Worm (Caenorhabditis elegans) whole organism, young adult: Measurements from ENCODE around the gene fbxb-74.

Experiments used
- F49E8.2 ChIP-seq: sonication (generic microtip); optimal IDR thresholded peaks from 3 replicates; lab custom pipeline; 2017; ENCODE audit warnings: missing genetic modification characterization, mild to moderate bottlenecking, missing compliant biosample characterization, antibody characterized with exemption, moderate library complexity; ENCODE audit not compliant: insufficient read depth
- F52B5.7 ChIP-seq: sonication (generic microtip); optimal IDR thresholded peaks from 2 replicates; lab custom pipeline; 2016; ENCODE audit warnings: mild to moderate bottlenecking, missing genetic modification characterization, missing compliant biosample characterization
- K11D2.4 ChIP-seq: fragments of 200-800 bp; sonication (Bioruptor generic); IDR thresholded peaks from 2 replicates; pipeline ENCODE4 v1.3.6; 2022; ENCODE audit warnings: missing genetic modification reagents, missing genetic modification characterization, missing compliant biosample characterization
- bed-2 ChIP-seq: fragments of 200-800 bp; sonication (Bioruptor generic); IDR thresholded peaks from 2 replicates; pipeline ENCODE4 v1.3.6; 2022; ENCODE audit warnings: missing genetic modification reagents, missing genetic modification characterization, missing compliant biosample characterization
- hmg-1.2 ChIP-seq: fragments of 200-800 bp; sonication (Bioruptor generic); IDR thresholded peaks from 2 replicates; pipeline ENCODE4 v1.3.6; 2022; ENCODE audit warnings: missing genetic modification reagents, missing genetic modification characterization, missing compliant biosample characterization
- lin-54 ChIP-seq: fragments of 200-800 bp; sonication (Bioruptor generic); optimal IDR thresholded peaks from 2 replicates; lab custom pipeline; 2018; ENCODE audit warnings: mild to moderate bottlenecking, missing genetic modification characterization, missing compliant biosample characterization
- pha-4 ChIP-seq: fragments of 150-350 bp; sonication (generic microtip); optimal IDR thresholded peaks from 2 replicates; lab custom pipeline; 2014; ENCODE audit warnings: missing biosample characterization, missing genetic modification reagents, missing genetic modification characterization
- sea-2 ChIP-seq: fragments of 200-800 bp; sonication (Bioruptor generic); IDR thresholded peaks from 2 replicates; pipeline ENCODE4 v1.3.6; 2022; ENCODE audit warnings: missing genetic modification characterization, missing compliant biosample characterization
- snpc-3.4 ChIP-seq: sonication (generic microtip); optimal IDR thresholded peaks from 2 replicates; lab custom pipeline; 2017; ENCODE audit warnings: missing genetic modification characterization, mild to moderate bottlenecking, missing compliant biosample characterization, antibody characterized with exemption, moderate library complexity, missing genotype, missing genetic modification reagents
- snpc-4 ChIP-seq, 5 experiments: fragments of 150-350 bp in 1 of 5; sonication (generic microtip) in 4 of 5; optimal IDR thresholded peaks; 2 replicates each; lab custom pipeline; 2014 to 2018; ENCODE audit warnings: missing genetic modification characterization in 5 of 5, missing biosample characterization in 3 of 5, antibody characterized with exemption in 2 of 5, mild to moderate bottlenecking in 2 of 5, missing compliant biosample characterization in 2 of 5, missing genotype in 2 of 5, moderate library complexity in 2 of 5, missing genetic modification reagents in 1 of 5
- somi-1 ChIP-seq: fragments of 200-800 bp; sonication (Bioruptor generic); optimal IDR thresholded peaks from 2 replicates; lab custom pipeline; 2018; ENCODE audit warnings: mild to moderate bottlenecking, missing genetic modification characterization, missing compliant biosample characterization
- unc-130 ChIP-seq: sonication (generic microtip); optimal IDR thresholded peaks from 2 replicates; lab custom pipeline; 2016; ENCODE audit warnings: missing genetic modification reagents, missing genetic modification characterization, missing compliant biosample characterization
- unc-62 ChIP-seq: fragments of 150-350 bp; optimal IDR thresholded peaks from 2 replicates; lab custom pipeline; 2014; ENCODE audit warnings: missing biosample characterization, missing genetic modification reagents, missing genetic modification characterization
- xnd-1 ChIP-seq: sonication (generic microtip); optimal IDR thresholded peaks from 2 replicates; lab custom pipeline; 2016; ENCODE audit warnings: missing genotype, missing genetic modification reagents, missing genetic modification characterization, missing compliant biosample characterization

DNA sequence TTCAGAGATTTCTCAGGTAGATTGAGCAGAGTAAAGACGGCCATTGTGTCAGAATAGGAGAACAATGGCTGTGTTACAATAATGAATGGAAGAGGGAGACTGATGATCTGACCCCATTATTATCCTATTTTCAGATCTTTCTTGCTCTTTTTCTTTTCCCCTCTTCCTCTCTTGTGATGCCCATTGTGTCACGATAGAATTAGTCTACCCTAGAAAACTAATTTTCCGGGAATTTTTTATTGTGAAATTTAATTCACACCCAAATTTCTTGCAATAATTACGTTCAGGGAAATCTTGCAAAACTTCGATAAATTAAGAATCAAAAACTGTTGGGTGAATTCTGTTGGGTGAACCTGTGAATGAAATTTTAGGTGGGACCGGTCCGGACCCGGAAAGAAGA, 2.0 kb upstream of the fbxb-74 start, which contains the start of gene fbxb-75:
- TF ChIP-seq F49E8.2 (no peak), somi-1 (no peak), hmg-1.2 (no peak), pha-4 (no peak), snpc-4 (GFP tag; optimal IDR thresholded peaks at IDR 0.05; lab: Kevin White, UChicago) (no peak), snpc-4 (tag; optimal IDR thresholded peaks at IDR 0.05; lab: Kevin White, UChicago) (no peak), bed-2 (GFP tag; lab: Robert Waterston, UW) (no peak), unc-130 (GFP tag; lab: Kevin White, UChicago) (no peak), snpc-3.4 (tag; lab: Kevin White, UChicago) (no peak), xnd-1 (tag; lab: Kevin White, UChicago) (no peak), F52B5.7 (tag; lab: Kevin White, UChicago) (no peak), K11D2.4 (GFP tag; lab: Robert Waterston, UW) (no peak), sea-2 (GFP tag; lab: Robert Waterston, UW) (no peak), lin-54 (no peak), unc-62 (GFP tag; lab: Kevin White, UChicago) (no peak)
